ENCODE assay signal across 4 fruit fly cellular contexts in genomic region chr2L:20061018-20061657, dm6.
A peak's percentile ranks its signal among the peaks of the same experiment; 100 is the strongest.
TF ChIP-seq lines count a peak whose summit lies in the region.

TSS of gene barr (minus strand) at chr2L:20061370.
TSS of gene lok (plus strand) at chr2L:20061422.

TF ChIP-seq in whole organism, adult, 20 proteins besides CTCF, POLR2A, EP300 and RAD21 (continued from another document):
- TF ChIP-seq cic (GFP tag; optimal IDR thresholded peaks at IDR 0.05; lab: Kevin White, UChicago) (no peak), pad (GFP tag; optimal IDR thresholded peaks at IDR 0.05; lab: Kevin White, UChicago) (peak; percentile 53)

TF ChIP-seq in whole organism, embryonic, 481 proteins besides CTCF, POLR2A, EP300 and RAD21 (continued from another document and continues in another):
- peak; percentile 54; the same call in 2 of the 3 replicates for TF ChIP-seq CG11093 (GFP tag; IDR thresholded peaks at IDR 0.05; lab: Robert Waterston, UW)
- no peak for TF ChIP-seq Doc2 (GFP tag; IDR thresholded peaks at IDR 0.05; lab: Robert Waterston, UW)
- peak; percentile 1 for TF ChIP-seq Neu2 (GFP tag; optimal IDR thresholded peaks at IDR 0.05; lab: Kevin White, UChicago; ENCODE audit: borderline replicate concordance)
- TF ChIP-seq CG2712 (tag; optimal IDR thresholded peaks at IDR 0.05; lab: Kevin White, UChicago) = peak; percentile 60
- peak; percentile 41 for TF ChIP-seq CG10462 (GFP tag; optimal IDR thresholded peaks at IDR 0.05; lab: Kevin White, UChicago)
- TF ChIP-seq abd-A (tag; optimal IDR thresholded peaks at IDR 0.05; lab: Kevin White, UChicago) = no peak
- TF ChIP-seq CG6175 (GFP tag; IDR thresholded peaks at IDR 0.05; lab: Robert Waterston, UW) = no peak
- peak; percentile 34; the same call in 1 of the 2 replicates for TF ChIP-seq klu (GFP tag; IDR thresholded peaks at IDR 0.05; lab: Robert Waterston, UW)
- peak; percentile 81 for TF ChIP-seq phol (tag; optimal IDR thresholded peaks at IDR 0.05; lab: Kevin White, UChicago)
- TF ChIP-seq vvl (GFP tag; IDR thresholded peaks at IDR 0.05; lab: Robert Waterston, UW) = 0 out of 2 replicates have a peak, but pooled peaks have one; percentile 23
- peak; percentile 22 for TF ChIP-seq Sry-δ (GFP tag; optimal IDR thresholded peaks at IDR 0.05; lab: Kevin White, UChicago)
- TF ChIP-seq HLH54F (GFP tag; optimal IDR thresholded peaks at IDR 0.05; lab: Kevin White, UChicago) = peak; percentile 63
- TF ChIP-seq en (GFP tag; optimal IDR thresholded peaks at IDR 0.05; lab: Kevin White, UChicago) = peak; percentile 9
- TF ChIP-seq CG5245 (GFP tag; optimal IDR thresholded peaks at IDR 0.05; lab: Kevin White, UChicago) = peak; percentile 6
- TF ChIP-seq Chrac-16 (GFP tag; optimal IDR thresholded peaks at IDR 0.05; lab: Kevin White, UChicago) = peak; percentile 56
- peak; percentile 61 for TF ChIP-seq CG16815 (GFP tag; optimal IDR thresholded peaks at IDR 0.05; lab: Kevin White, UChicago)
- peak; percentile 72 for TF ChIP-seq mam (GFP tag; optimal IDR thresholded peaks at IDR 0.05; lab: Kevin White, UChicago)
- TF ChIP-seq CG33213 (GFP tag; optimal IDR thresholded peaks at IDR 0.05; lab: Kevin White, UChicago) = peak; percentile 10
- TF ChIP-seq Sin3A (optimal IDR thresholded peaks at IDR 0.05; lab: Kevin White, UChicago) = peak; percentile 76
- peak; percentile 55 for TF ChIP-seq Camta (GFP tag; optimal IDR thresholded peaks at IDR 0.05; lab: Kevin White, UChicago)
- TF ChIP-seq ATbp (GFP tag; optimal IDR thresholded peaks at IDR 0.05; lab: Kevin White, UChicago) = no peak
- TF ChIP-seq Sox102F (GFP tag; optimal IDR thresholded peaks at IDR 0.05; lab: Kevin White, UChicago) = peak; percentile 43
- TF ChIP-seq schlank (tag; optimal IDR thresholded peaks at IDR 0.05; lab: Kevin White, UChicago) = no peak
- peak; percentile 30 for TF ChIP-seq CG9609 (GFP tag; optimal IDR thresholded peaks at IDR 0.05; lab: Kevin White, UChicago)
- TF ChIP-seq bsh (GFP tag; optimal IDR thresholded peaks at IDR 0.05; lab: Kevin White, UChicago) = peak in 1 of 2 experiments; percentile 4
- peak; percentile 19 for TF ChIP-seq trem (tag; optimal IDR thresholded peaks at IDR 0.05; lab: Kevin White, UChicago)
- peak; percentile 57 for TF ChIP-seq Bteb2 (GFP tag; optimal IDR thresholded peaks at IDR 0.05; lab: Kevin White, UChicago)
- peak; percentile 24 for TF ChIP-seq Bdp1 (GFP tag; optimal IDR thresholded peaks at IDR 0.05; lab: Kevin White, UChicago)
- no peak for TF ChIP-seq CG43689 (GFP tag; IDR thresholded peaks at IDR 0.05; lab: Robert Waterston, UW)
- no peak for TF ChIP-seq br (optimal IDR thresholded peaks at IDR 0.05; lab: Kevin White, UChicago)
- peak; percentile 94 for TF ChIP-seq Myb (GFP tag; optimal IDR thresholded peaks at IDR 0.05; lab: Kevin White, UChicago)
- TF ChIP-seq slbo (GFP tag; IDR thresholded peaks at IDR 0.05; lab: Robert Waterston, UW) = peak; percentile 46; the same call in 1 of the 2 replicates
- TF ChIP-seq twi (tag; optimal IDR thresholded peaks at IDR 0.05; lab: Kevin White, UChicago) = peak; percentile 40
- peak; percentile 59 for TF ChIP-seq CG18262 (tag; optimal IDR thresholded peaks at IDR 0.05; lab: Kevin White, UChicago)
- TF ChIP-seq Atf-2 (GFP tag; optimal IDR thresholded peaks at IDR 0.05; lab: Kevin White, UChicago) = peak; percentile 62
- TF ChIP-seq CG11504 (tag; optimal IDR thresholded peaks at IDR 0.05; lab: Kevin White, UChicago) = peak; percentile 68
- peak; percentile 51 for TF ChIP-seq Aef1 (GFP tag; IDR thresholded peaks at IDR 0.05; lab: Robert Waterston, UW)
- no peak for TF ChIP-seq Eip74EF (GFP tag; optimal IDR thresholded peaks at IDR 0.05; lab: Kevin White, UChicago)
- no peak for TF ChIP-seq CG6854 (GFP tag; optimal IDR thresholded peaks at IDR 0.05; lab: Kevin White, UChicago)
- peak; percentile 28; the same call in 2 of the 3 replicates for TF ChIP-seq croc (GFP tag; conservative IDR thresholded peaks at IDR 0.05; lab: Robert Waterston, UW)
- peak; percentile 60 for TF ChIP-seq CG9215 (GFP tag; IDR thresholded peaks at IDR 0.05; lab: Robert Waterston, UW)
- TF ChIP-seq ewg (GFP tag; optimal IDR thresholded peaks at IDR 0.05; lab: Kevin White, UChicago) = peak; percentile 53

TF ChIP-seq in whole organism, prepupa, 60 proteins besides CTCF, POLR2A, EP300 and RAD21 (continued from another document):
- no peak for TF ChIP-seq CG6854 (GFP tag; optimal IDR thresholded peaks at IDR 0.05; lab: Kevin White, UChicago)
- TF ChIP-seq Hr38 (GFP tag; optimal IDR thresholded peaks at IDR 0.05; lab: Kevin White, UChicago) = no peak
- peak; percentile 9 for TF ChIP-seq CG8632 (GFP tag; optimal IDR thresholded peaks at IDR 0.05; lab: Kevin White, UChicago)
- peak; percentile 49 for TF ChIP-seq achi (GFP tag; optimal IDR thresholded peaks at IDR 0.05; lab: Kevin White, UChicago)
- TF ChIP-seq CG4318 (GFP tag; optimal IDR thresholded peaks at IDR 0.05; lab: Kevin White, UChicago) = no peak
- TF ChIP-seq CG32006 (GFP tag; optimal IDR thresholded peaks at IDR 0.05; lab: Kevin White, UChicago) = peak; percentile 44
- TF ChIP-seq Sox15 (GFP tag; optimal IDR thresholded peaks at IDR 0.05; lab: Kevin White, UChicago) = peak; percentile 58
- TF ChIP-seq ss (GFP tag; optimal IDR thresholded peaks at IDR 0.05; lab: Kevin White, UChicago) = no peak
- TF ChIP-seq CG10631 (GFP tag; optimal IDR thresholded peaks at IDR 0.05; lab: Kevin White, UChicago) = peak; percentile 59
- TF ChIP-seq CG34406 (GFP tag; optimal IDR thresholded peaks at IDR 0.05; lab: Kevin White, UChicago) = peak; percentile 14
- TF ChIP-seq fd85E (GFP tag; optimal IDR thresholded peaks at IDR 0.05; lab: Kevin White, UChicago) = no peak
- TF ChIP-seq lz (GFP tag; optimal IDR thresholded peaks at IDR 0.05; lab: Kevin White, UChicago) = peak; percentile 71
- peak; percentile 47 for TF ChIP-seq cyc (GFP tag; optimal IDR thresholded peaks at IDR 0.05; lab: Kevin White, UChicago)
- TF ChIP-seq eg (GFP tag; IDR thresholded peaks at IDR 0.05; lab: Robert Waterston, UW) = 0 out of 3 replicates have a peak, but pooled peaks have one; percentile 21
- peak; percentile 42 for TF ChIP-seq Ets96B (tag; optimal IDR thresholded peaks at IDR 0.05; lab: Kevin White, UChicago)
- no peak for TF ChIP-seq CG9139 (GFP tag; optimal IDR thresholded peaks at IDR 0.05; lab: Kevin White, UChicago)
- TF ChIP-seq CG11902 (GFP tag; optimal IDR thresholded peaks at IDR 0.05; lab: Kevin White, UChicago) = peak; percentile 35
- TF ChIP-seq Hr4 (GFP tag; optimal IDR thresholded peaks at IDR 0.05; lab: Kevin White, UChicago) = peak; percentile 49
- peak; percentile 41 for TF ChIP-seq CG3919 (GFP tag; optimal IDR thresholded peaks at IDR 0.05; lab: Kevin White, UChicago)
- TF ChIP-seq Ets21C (GFP tag; optimal IDR thresholded peaks at IDR 0.05; lab: Kevin White, UChicago) = peak; percentile 41
- no peak for TF ChIP-seq Gug (GFP tag; IDR thresholded peaks at IDR 0.05; lab: Robert Waterston, UW)
- TF ChIP-seq CG8119 (GFP tag; IDR thresholded peaks at IDR 0.05; lab: Robert Waterston, UW) = no peak
- TF ChIP-seq CG16779 (tag; optimal IDR thresholded peaks at IDR 0.05; lab: Kevin White, UChicago) = no peak
- TF ChIP-seq acj6 (GFP tag; optimal IDR thresholded peaks at IDR 0.05; lab: Kevin White, UChicago) = peak; percentile 47
- peak; percentile 12 for TF ChIP-seq CG6792 (GFP tag; optimal IDR thresholded peaks at IDR 0.05; lab: Kevin White, UChicago)
- peak; percentile 53 for TF ChIP-seq Smox (GFP tag; optimal IDR thresholded peaks at IDR 0.05; lab: Kevin White, UChicago)
- peak; percentile 47 for TF ChIP-seq topi (GFP tag; optimal IDR thresholded peaks at IDR 0.05; lab: Kevin White, UChicago)
- peak; percentile 3 for TF ChIP-seq CG7368 (GFP tag; optimal IDR thresholded peaks at IDR 0.05; lab: Kevin White, UChicago)
- peak; percentile 66 for TF ChIP-seq esn (GFP tag; optimal IDR thresholded peaks at IDR 0.05; lab: Kevin White, UChicago)
- peak; percentile 40 for TF ChIP-seq CG3032 (tag; optimal IDR thresholded peaks at IDR 0.05; lab: Kevin White, UChicago)
- TF ChIP-seq Eip78C (GFP tag; lab: Kevin White, UChicago) = peak; percentile 38
- no peak for TF ChIP-seq net (GFP tag; optimal IDR thresholded peaks at IDR 0.05; lab: Kevin White, UChicago)
- peak; percentile 31 for TF ChIP-seq fd59A (GFP tag; optimal IDR thresholded peaks at IDR 0.05; lab: Kevin White, UChicago)
- TF ChIP-seq CG8319 (GFP tag; optimal IDR thresholded peaks at IDR 0.05; lab: Kevin White, UChicago) = peak; percentile 38
- TF ChIP-seq svp (GFP tag; lab: Kevin White, UChicago) = no peak
- no peak for TF ChIP-seq spab (GFP tag; optimal IDR thresholded peaks at IDR 0.05; lab: Kevin White, UChicago)
- TF ChIP-seq Sox14 (GFP tag; optimal IDR thresholded peaks at IDR 0.05; lab: Kevin White, UChicago) = peak; percentile 60
- TF ChIP-seq CG6276 (GFP tag; optimal IDR thresholded peaks at IDR 0.05; lab: Kevin White, UChicago) = no peak

TF ChIP-seq in whole organism, wandering third instar larva, 38 proteins besides CTCF, POLR2A, EP300 and RAD21 (continued from another document):
- no peak for TF ChIP-seq jim (GFP tag; optimal IDR thresholded peaks at IDR 0.05; lab: Kevin White, UChicago)
- no peak for TF ChIP-seq Abd-B (GFP tag; optimal IDR thresholded peaks at IDR 0.05; lab: Kevin White, UChicago)
- no peak for TF ChIP-seq Hnf4 (GFP tag; optimal IDR thresholded peaks at IDR 0.05; lab: Kevin White, UChicago)
- peak; percentile 16 for TF ChIP-seq OdsH (GFP tag; optimal IDR thresholded peaks at IDR 0.05; lab: Kevin White, UChicago)
